Worm (Caenorhabditis elegans) whole organism, L2 larva: ENCODE results near the gene F23H12.3.

Experiments
- C34F6.9 ChIP-seq: fragments of 150-350 bp; optimal IDR thresholded peaks from 2 replicates; lab custom pipeline; 2014; ENCODE audit warnings: missing biosample characterization, missing genetic modification characterization
- R02D3.7 ChIP-seq: fragments of 150-350 bp; optimal IDR thresholded peaks from 2 replicates; lab custom pipeline; 2014; ENCODE audit warnings: missing biosample characterization, missing genetic modification characterization
- Y55F3AM.14 ChIP-seq: fragments of 200-800 bp; sonication (Bioruptor generic); optimal IDR thresholded peaks from 2 replicates; lab custom pipeline; 2018; ENCODE audit warnings: mild to moderate bottlenecking, missing genetic modification characterization, missing compliant biosample characterization
- alr-1 ChIP-seq: fragments of 150-350 bp; optimal IDR thresholded peaks from 2 replicates; lab custom pipeline; 2014; ENCODE audit warnings: missing biosample characterization, missing genetic modification characterization
- aly-2 ChIP-seq: fragments of 150-350 bp; optimal IDR thresholded peaks from 2 replicates; lab custom pipeline; 2014; ENCODE audit warnings: missing biosample characterization, missing genetic modification characterization
- ama-1 ChIP-seq: fragments of 150-350 bp; optimal IDR thresholded peaks from 2 replicates; lab custom pipeline; 2018; ENCODE audit warnings: inconsistent platforms
- ceh-16 ChIP-seq: fragments of 150-350 bp; optimal IDR thresholded peaks from 2 replicates; lab custom pipeline; 2014; ENCODE audit warnings: missing biosample characterization, missing genetic modification characterization
- ceh-82 ChIP-seq: fragments of 150-350 bp; optimal IDR thresholded peaks from 2 replicates; lab custom pipeline; 2014; ENCODE audit warnings: missing biosample characterization, missing genetic modification characterization
- crh-2 ChIP-seq: sonication (generic microtip); optimal IDR thresholded peaks from 2 replicates; lab custom pipeline; 2017; ENCODE audit warnings: missing biosample characterization, missing genetic modification characterization
- dmd-4 ChIP-seq: sonication (generic microtip); optimal IDR thresholded peaks from 2 replicates; lab custom pipeline; 2017; ENCODE audit warnings: missing biosample characterization, missing genetic modification characterization
- egl-27 ChIP-seq: sonication (generic microtip); optimal IDR thresholded peaks from 3 replicates; lab custom pipeline; 2017; ENCODE audit warnings: missing biosample characterization, missing genetic modification reagents, missing genetic modification characterization
- lin-11 ChIP-seq: fragments of 150-350 bp; sonication (generic microtip); optimal IDR thresholded peaks from 2 replicates; lab custom pipeline; 2014; ENCODE audit warnings: missing biosample characterization, missing genetic modification characterization, inconsistent platforms, mixed read lengths
- lin-13 ChIP-seq: fragments of 150-350 bp; optimal IDR thresholded peaks from 2 replicates; lab custom pipeline; 2014; ENCODE audit warnings: missing biosample characterization, missing genetic modification reagents, missing genetic modification characterization
- lin-39 ChIP-seq: fragments of 150-350 bp; optimal IDR thresholded peaks from 2 replicates; lab custom pipeline; 2014; ENCODE audit warnings: missing biosample characterization, missing genetic modification reagents, missing genetic modification characterization
- lsy-2 ChIP-seq, 2 experiments: fragments of 150-350 bp in 1 of 2; sonication (generic microtip) in 1 of 2; optimal IDR thresholded peaks; 2 replicates each; lab custom pipeline; 2014 to 2017; ENCODE audit warnings: missing biosample characterization in 2 of 2, missing genetic modification characterization in 2 of 2
- mab-5 ChIP-seq: fragments of 150-350 bp; optimal IDR thresholded peaks from 2 replicates; lab custom pipeline; 2014; ENCODE audit warnings: missing biosample characterization, missing genetic modification characterization
- mbf-1 ChIP-seq: sonication (generic microtip); optimal IDR thresholded peaks from 2 replicates; lab custom pipeline; 2017; ENCODE audit warnings: missing biosample characterization, missing genetic modification characterization
- nhr-10 ChIP-seq: sonication (generic microtip); optimal IDR thresholded peaks from 2 replicates; lab custom pipeline; 2017; ENCODE audit warnings: missing biosample characterization, missing genetic modification characterization
- nhr-12 ChIP-seq: fragments of 150-350 bp; optimal IDR thresholded peaks from 2 replicates; lab custom pipeline; 2014; ENCODE audit warnings: missing biosample characterization, missing genetic modification characterization
- nhr-129 ChIP-seq: fragments of 150-350 bp; optimal IDR thresholded peaks from 2 replicates; lab custom pipeline; 2014; ENCODE audit warnings: missing biosample characterization, missing genetic modification characterization
- nhr-23 ChIP-seq: fragments of 150-350 bp; optimal IDR thresholded peaks from 2 replicates; lab custom pipeline; 2014; ENCODE audit warnings: missing biosample characterization, missing genetic modification reagents, missing genetic modification characterization
- nhr-237 ChIP-seq: fragments of 150-350 bp; optimal IDR thresholded peaks from 2 replicates; lab custom pipeline; 2014; ENCODE audit warnings: missing biosample characterization, missing genetic modification characterization
- nhr-25 ChIP-seq: fragments of 150-350 bp; sonication (generic microtip); optimal IDR thresholded peaks from 3 replicates; lab custom pipeline; 2014; ENCODE audit warnings: missing biosample characterization, missing genetic modification characterization
- nhr-77 ChIP-seq: fragments of 150-350 bp; optimal IDR thresholded peaks from 2 replicates; lab custom pipeline; 2014; ENCODE audit warnings: missing biosample characterization, missing genetic modification characterization
- peb-1 ChIP-seq: fragments of 150-350 bp; optimal IDR thresholded peaks from 2 replicates; lab custom pipeline; 2014; ENCODE audit warnings: missing biosample characterization, missing genetic modification characterization
- sem-4 ChIP-seq: fragments of 150-350 bp; optimal IDR thresholded peaks from 2 replicates; lab custom pipeline; 2014; ENCODE audit warnings: missing biosample characterization, missing genetic modification reagents, missing genetic modification characterization
- skn-1 ChIP-seq: sonication (generic microtip); optimal IDR thresholded peaks from 2 replicates; lab custom pipeline; 2017; ENCODE audit warnings: missing biosample characterization, missing genetic modification characterization
- sma-9 ChIP-seq, 2 experiments: fragments of 150-350 bp in 1 of 2; sonication (generic microtip) in 1 of 2; optimal IDR thresholded peaks; 2 replicates each; lab custom pipeline; 2014 to 2016; ENCODE audit warnings: missing genetic modification characterization in 2 of 2, mild to moderate bottlenecking in 1 of 2, missing biosample characterization in 1 of 2, missing compliant biosample characterization in 1 of 2, missing genetic modification reagents in 1 of 2, moderate library complexity in 1 of 2
- snpc-4 ChIP-seq: fragments of 150-350 bp; optimal IDR thresholded peaks from 2 replicates; lab custom pipeline; 2014; ENCODE audit warnings: missing biosample characterization, missing genetic modification characterization
- unc-55 ChIP-seq: fragments of 150-350 bp; sonication (generic microtip); optimal IDR thresholded peaks from 3 replicates; lab custom pipeline; 2014; ENCODE audit warnings: missing biosample characterization, missing genetic modification reagents, missing genetic modification characterization
- zag-1 ChIP-seq: fragments of 150-350 bp; optimal IDR thresholded peaks from 2 replicates; lab custom pipeline; 2014; ENCODE audit warnings: missing biosample characterization, missing genetic modification characterization
- ztf-4 ChIP-seq: fragments of 150-350 bp; optimal IDR thresholded peaks from 2 replicates; lab custom pipeline; 2014; ENCODE audit warnings: missing biosample characterization, missing genetic modification characterization

Gene F23H12.3

ce11 chrV:12303453-12304077 lies 41.4 kb upstream of the F23H12.3 start (continued):
- TF ChIP-seq mab-5 (tag; lab: Kevin White, UChicago) (peak; percentile 66), nhr-25 (tag; lab: Kevin White, UChicago) (peak; percentile 74), nhr-10 (tag; lab: Kevin White, UChicago) (peak; percentile 21), lsy-2 (tag; optimal IDR thresholded peaks at IDR 0.05; lab: Kevin White, UChicago) (peak; percentile 77 to 78)

ce11 chrV:12305677-12306076 lies 39.3 kb upstream of the F23H12.3 start:
- TF ChIP-seq Y55F3AM.14 (GFP tag; lab: Kevin White, UChicago) (no peak), nhr-237 (tag; lab: Kevin White, UChicago) (no peak), ceh-16 (tag; lab: Kevin White, UChicago) (no peak), aly-2 (tag; lab: Kevin White, UChicago) (no peak), sem-4 (no peak), crh-2 (tag; lab: Kevin White, UChicago) (no peak), nhr-12 (tag; lab: Kevin White, UChicago) (no peak), snpc-4 (no peak), lin-13 (GFP tag; lab: Kevin White, UChicago) (no peak), nhr-10 (tag; lab: Kevin White, UChicago) (no peak), peb-1 (tag; lab: Kevin White, UChicago) (no peak), nhr-129 (no peak), ama-1 (lab: Kevin White, UChicago) (no peak), mbf-1 (tag; lab: Kevin White, UChicago) (no peak)

- TF ChIP-seq dmd-4 (tag; lab: Kevin White, UChicago) (no peak), nhr-25 (tag; lab: Kevin White, UChicago) (peak; percentile 9), lin-39 (tag; lab: Kevin White, UChicago) (no peak), lin-11 (tag; lab: Kevin White, UChicago) (no peak), R02D3.7 (tag; lab: Kevin White, UChicago) (no peak), lin-13 (GFP tag; lab: Kevin White, UChicago) (no peak), mbf-1 (tag; lab: Kevin White, UChicago) (no peak), ama-1 (lab: Kevin White, UChicago) (peak; percentile 20), nhr-129 (no peak), nhr-23 (tag; lab: Kevin White, UChicago) (no peak), alr-1 (tag; lab: Kevin White, UChicago) (no peak), zag-1 (tag; lab: Kevin White, UChicago) (no peak), nhr-77 (tag; lab: Kevin White, UChicago) (no peak)
- TF ChIP-seq, all 48 proteins: peak for 2
Measured at ce11 chrV:12307011-12307540, 37.9 kb upstream of the F23H12.3 start, which contains the start of gene srg-45. srg-45 (plus strand) TSS chrV:12307490.

ce11 chrV:12310256-12310655 lies 34.7 kb upstream of the F23H12.3 start, which contains the start of gene hpo-30:
hpo-30 (minus strand) TSS chrV:12310356.
- TF ChIP-seq nhr-77 (tag; lab: Kevin White, UChicago), result no peak
- TF ChIP-seq lin-39 (tag; lab: Kevin White, UChicago), result no peak
- no peak for TF ChIP-seq unc-55 (GFP tag; lab: Kevin White, UChicago)
- no peak for TF ChIP-seq nhr-10 (tag; lab: Kevin White, UChicago)
- TF ChIP-seq ztf-4, result no peak
- no peak for TF ChIP-seq R02D3.7 (tag; lab: Kevin White, UChicago)

- peak; percentile 41 for TF ChIP-seq C34F6.9
- peak; percentile 54 for TF ChIP-seq unc-55 (GFP tag; lab: Kevin White, UChicago)
- TF ChIP-seq egl-27 (tag; lab: Kevin White, UChicago), result no peak
- TF ChIP-seq zag-1 (tag; lab: Kevin White, UChicago), result peak; percentile 33
- peak; percentile 18 for TF ChIP-seq nhr-129
- peak in 1 of 2 experiments; percentile 38 for TF ChIP-seq lsy-2 (tag; optimal IDR thresholded peaks at IDR 0.05; lab: Kevin White, UChicago)
- no peak for TF ChIP-seq alr-1 (tag; lab: Kevin White, UChicago)
- TF ChIP-seq, all 48 proteins: peak for 5
Measured at ce11 chrV:12314413-12314812, 30.5 kb upstream of the F23H12.3 start.

- TF ChIP-seq C34F6.9, result no peak
- TF ChIP-seq skn-1, result no peak
- TF ChIP-seq ceh-82 (tag; lab: Kevin White, UChicago), result no peak
- TF ChIP-seq nhr-237 (tag; lab: Kevin White, UChicago), result no peak
- TF ChIP-seq sma-9 (GFP tag; optimal IDR thresholded peaks at IDR 0.05; lab: Kevin White, UChicago), result no peak
- no peak for TF ChIP-seq sma-9 (tag; optimal IDR thresholded peaks at IDR 0.05; lab: Kevin White, UChicago)
- no peak for TF ChIP-seq aly-2 (tag; lab: Kevin White, UChicago)
Measured at ce11 chrV:12316076-12316475, 28.9 kb upstream of the F23H12.3 start.
